Worm (Caenorhabditis elegans): ENCODE data around the gene ced-7.

- TF ChIP-seq mab-5 (tag; optimal IDR thresholded peaks at IDR 0.05) (no peak), unc-62 (GFP tag; optimal IDR thresholded peaks at IDR 0.05) (no peak), snpc-4 (tag; optimal IDR thresholded peaks at IDR 0.05) (no peak), ceh-82 (tag; optimal IDR thresholded peaks at IDR 0.05) (no peak), ztf-4 (tag; optimal IDR thresholded peaks at IDR 0.05) (no peak), nhr-23 (tag; optimal IDR thresholded peaks at IDR 0.05) (no peak), elt-3 (tag; optimal IDR thresholded peaks at IDR 0.05) (no peak), ceh-16 (tag; optimal IDR thresholded peaks at IDR 0.05) (no peak)
Measured at ce11 chrIII:9616426-9616825, 36.5 kb upstream of the ced-7 start, which contains the start of gene hcp-3.

Data from whole organism, L2 larva.